Fruit fly (Drosophila melanogaster) whole organism, embryonic: ENCODE measurements around the gene CG13031.

Experiments
- ATbp ChIP-seq: fragments of 200-800 bp; sonication (Bioruptor generic); optimal IDR thresholded peaks from 2 replicates; lab custom pipeline; 2017; ENCODE audit warnings: missing biosample characterization, mild to moderate bottlenecking, missing genetic modification characterization, missing genetic modification reagents
- Adf1 ChIP-seq: fragments of 200-800 bp; sonication (Bioruptor generic); IDR thresholded peaks from 2 replicates; pipeline ENCODE4 v1.3.6; 2022; ENCODE audit warnings: missing biosample characterization, missing genetic modification characterization
- BtbVII ChIP-seq: fragments of 200-800 bp; sonication (Bioruptor generic); optimal IDR thresholded peaks from 3 replicates; lab custom pipeline; 2017; ENCODE audit warnings: missing biosample characterization, mild to moderate bottlenecking, missing genetic modification characterization
- CG10654 ChIP-seq: fragments of 200-800 bp; sonication (Bioruptor generic); optimal IDR thresholded peaks from 2 replicates; lab custom pipeline; 2016; ENCODE audit warnings: missing biosample characterization, missing genetic modification characterization
- CG14965 ChIP-seq: fragments of 200-800 bp; sonication (Bioruptor generic); optimal IDR thresholded peaks from 2 replicates; lab custom pipeline; 2016; ENCODE audit warnings: missing biosample characterization, missing genetic modification characterization, borderline replicate concordance
- CG15073 ChIP-seq: fragments of 200-800 bp; sonication (Bioruptor generic); optimal IDR thresholded peaks from 2 replicates; lab custom pipeline; 2016; ENCODE audit warnings: missing biosample characterization, missing genetic modification characterization
- CG1602 ChIP-seq: fragments of 200-800 bp; sonication (Bioruptor generic); optimal IDR thresholded peaks from 3 replicates; lab custom pipeline; 2016; ENCODE audit warnings: missing biosample characterization, missing genetic modification characterization
- CG16813 ChIP-seq: fragments of 200-800 bp; sonication (Bioruptor generic); IDR thresholded peaks from 3 replicates; pipeline ENCODE4 v1.3.6; 2022; ENCODE audit warnings: missing biosample characterization, missing genetic modification characterization; ENCODE audit not compliant: partially characterized antibody
- CG16815 ChIP-seq: fragments of 200-800 bp; sonication (Bioruptor generic); optimal IDR thresholded peaks from 3 replicates; lab custom pipeline; 2017; ENCODE audit warnings: missing biosample characterization, mild to moderate bottlenecking, missing genetic modification characterization
- CG17802 ChIP-seq: fragments of 200-800 bp; sonication (Bioruptor generic); optimal IDR thresholded peaks from 2 replicates; lab custom pipeline; 2018; ENCODE audit warnings: missing biosample characterization, mild to moderate bottlenecking, missing genetic modification characterization, moderate library complexity
- CG2712 ChIP-seq: fragments of 200-800 bp; optimal IDR thresholded peaks from 3 replicates; lab custom pipeline; 2019; ENCODE audit warnings: missing biosample characterization, mild to moderate bottlenecking, missing genetic modification characterization, moderate library complexity
- CG3163 ChIP-seq: fragments of 200-800 bp; sonication (Bioruptor generic); optimal IDR thresholded peaks from 3 replicates; lab custom pipeline; 2016; ENCODE audit warnings: missing biosample characterization, missing genetic modification characterization
- CG32767 ChIP-seq: fragments of 200-800 bp; sonication (Bioruptor generic); IDR thresholded peaks from 2 replicates; pipeline ENCODE4 v1.3.6; 2022; ENCODE audit warnings: missing biosample characterization, missing genetic modification characterization
- CG34224 ChIP-seq: fragments of 200-800 bp; sonication (Bioruptor generic); IDR thresholded peaks from 3 replicates; pipeline ENCODE4 v1.3.6; 2022; ENCODE audit warnings: missing biosample characterization, missing genetic modification characterization; ENCODE audit not compliant: partially characterized antibody
- CG4854 ChIP-seq: fragments of 200-800 bp; sonication (Bioruptor generic); optimal IDR thresholded peaks from 2 replicates; lab custom pipeline; 2016; ENCODE audit warnings: missing biosample characterization, missing genetic modification characterization, inconsistent platforms
- CG6791 ChIP-seq: fragments of 200-800 bp; sonication (Bioruptor generic); IDR thresholded peaks from 3 replicates; pipeline ENCODE4 v1.3.6; 2022; ENCODE audit warnings: missing biosample characterization, missing genetic modification characterization; ENCODE audit not compliant: partially characterized antibody
- CG8944 ChIP-seq: fragments of 200-800 bp; sonication (Bioruptor generic); optimal IDR thresholded peaks from 3 replicates; lab custom pipeline; 2016; ENCODE audit warnings: missing biosample characterization, missing genetic modification characterization
- CHES-1-like ChIP-seq: fragments of 200-800 bp; sonication (Bioruptor generic); optimal IDR thresholded peaks from 2 replicates; lab custom pipeline; 2016; ENCODE audit warnings: missing biosample characterization, missing genetic modification characterization
- CrebB ChIP-seq: fragments of 200-800 bp; sonication (Bioruptor generic); optimal IDR thresholded peaks from 3 replicates; lab custom pipeline; 2018; ENCODE audit warnings: missing biosample characterization, mild to moderate bottlenecking, missing genetic modification characterization
- D19B ChIP-seq: fragments of 200-800 bp; sonication (Bioruptor generic); optimal IDR thresholded peaks from 2 replicates; lab custom pipeline; 2017; ENCODE audit warnings: missing biosample characterization, mild to moderate bottlenecking, missing genetic modification characterization
- Deaf1 ChIP-seq: fragments of 200-800 bp; optimal IDR thresholded peaks from 3 replicates; lab custom pipeline; 2019; ENCODE audit warnings: missing biosample characterization, mild to moderate bottlenecking, missing genetic modification characterization, moderate library complexity
- Dfd ChIP-seq, 2 experiments: fragments of >200 bp; optimal IDR thresholded peaks; 2 replicates each; lab custom pipeline; 2017; ENCODE audit warnings: missing biosample characterization in 2 of 2, missing genetic modification characterization in 2 of 2
- Fer1 ChIP-seq: fragments of 200-800 bp; sonication (Bioruptor generic); optimal IDR thresholded peaks from 2 replicates; lab custom pipeline; 2017; ENCODE audit warnings: missing biosample characterization, mild to moderate bottlenecking, missing genetic modification characterization
- GATAe ChIP-seq: fragments of 200-800 bp; sonication (Bioruptor generic); conservative IDR thresholded peaks from 2 replicates; pipeline ENCODE4 v1.3.6; 2022; ENCODE audit warnings: missing biosample characterization, missing genetic modification characterization
- Max ChIP-seq: fragments of 200-800 bp; sonication (Bioruptor generic); optimal IDR thresholded peaks from 2 replicates; lab custom pipeline; 2016; ENCODE audit warnings: missing biosample characterization, mild to moderate bottlenecking, missing genetic modification characterization
- Mes4 ChIP-seq: fragments of 200-800 bp; sonication (Bioruptor generic); optimal IDR thresholded peaks from 2 replicates; lab custom pipeline; 2016; ENCODE audit warnings: missing biosample characterization, missing genetic modification characterization
- Oli ChIP-seq: fragments of 200-800 bp; sonication (Bioruptor generic); optimal IDR thresholded peaks from 2 replicates; lab custom pipeline; 2018; ENCODE audit warnings: missing biosample characterization, mild to moderate bottlenecking, missing genetic modification characterization, moderate library complexity
- Sry-β ChIP-seq: fragments of 200-800 bp; sonication (Bioruptor generic); optimal IDR thresholded peaks from 2 replicates; lab custom pipeline; 2018; ENCODE audit warnings: missing biosample characterization, mild to moderate bottlenecking, missing genetic modification characterization, moderate library complexity
- Usf ChIP-seq: fragments of 200-800 bp; sonication (Bioruptor generic); optimal IDR thresholded peaks from 2 replicates; lab custom pipeline; 2017; ENCODE audit warnings: missing genotype, missing biosample characterization, missing genetic modification characterization
- ab ChIP-seq: fragments of 200-800 bp; sonication (Bioruptor generic); optimal IDR thresholded peaks from 2 replicates; lab custom pipeline; 2016; ENCODE audit warnings: missing biosample characterization, missing genetic modification characterization
- bab2 ChIP-seq: fragments of 200-800 bp; sonication (Bioruptor generic); optimal IDR thresholded peaks from 2 replicates; lab custom pipeline; 2016; ENCODE audit warnings: missing biosample characterization, missing genetic modification characterization
- bbx ChIP-seq: fragments of 200-800 bp; sonication (Bioruptor generic); IDR thresholded peaks from 2 replicates; pipeline ENCODE4 v1.3.6; 2022; ENCODE audit warnings: missing biosample characterization, missing genetic modification characterization; ENCODE audit not compliant: partially characterized antibody
- bsh ChIP-seq, 2 experiments: fragments of 200-800 bp; sonication (Bioruptor generic); optimal IDR thresholded peaks; 2 replicates each; lab custom pipeline; 2017 to 2018; ENCODE audit warnings: mild to moderate bottlenecking in 2 of 2, missing biosample characterization in 2 of 2, missing genetic modification characterization in 2 of 2, moderate library complexity in 1 of 2
- caup ChIP-seq: fragments of 200-800 bp; sonication (Bioruptor generic); optimal IDR thresholded peaks from 3 replicates; lab custom pipeline; 2017; ENCODE audit warnings: missing biosample characterization, mild to moderate bottlenecking, missing genetic modification characterization, moderate library complexity; ENCODE audit not compliant: severe bottlenecking
- cg ChIP-seq: fragments of 200-800 bp; sonication (Bioruptor generic); optimal IDR thresholded peaks from 3 replicates; lab custom pipeline; 2019; ENCODE audit warnings: missing biosample characterization, mild to moderate bottlenecking, missing genetic modification characterization, moderate library complexity
- dysf ChIP-seq: fragments of 200-800 bp; sonication (Bioruptor generic); IDR thresholded peaks from 3 replicates; pipeline ENCODE4 v1.3.6; 2022; ENCODE audit warnings: missing biosample characterization, missing genetic modification characterization
- gcm ChIP-seq: fragments of 200-800 bp; sonication (Bioruptor generic); optimal IDR thresholded peaks from 2 replicates; lab custom pipeline; 2019; ENCODE audit warnings: missing biosample characterization, mild to moderate bottlenecking, missing genetic modification characterization, moderate library complexity
- jing ChIP-seq: fragments of 200-800 bp; sonication (Bioruptor generic); optimal IDR thresholded peaks from 2 replicates; lab custom pipeline; 2018; ENCODE audit warnings: missing biosample characterization, mild to moderate bottlenecking, missing genetic modification characterization
- mam ChIP-seq: fragments of 200-800 bp; sonication (Bioruptor generic); optimal IDR thresholded peaks from 3 replicates; lab custom pipeline; 2016; ENCODE audit warnings: missing biosample characterization, missing genetic modification characterization
- peb ChIP-seq: fragments of 200-800 bp; sonication (Bioruptor generic); IDR thresholded peaks from 2 replicates; pipeline ENCODE4 v1.3.6; 2022; ENCODE audit warnings: missing biosample characterization, missing genetic modification characterization
- pnt ChIP-seq: fragments of 200-800 bp; sonication (Bioruptor generic); optimal IDR thresholded peaks from 3 replicates; lab custom pipeline; 2016; ENCODE audit warnings: missing biosample characterization, missing genetic modification characterization
- ranshi ChIP-seq: fragments of 200-800 bp; sonication (Bioruptor generic); IDR thresholded peaks from 2 replicates; pipeline ENCODE4 v1.3.6; 2022; ENCODE audit warnings: missing biosample characterization, missing genetic modification characterization
- sima ChIP-seq: fragments of 200-800 bp; sonication (Bioruptor generic); optimal IDR thresholded peaks from 2 replicates; lab custom pipeline; 2016; ENCODE audit warnings: missing biosample characterization, missing genetic modification characterization
- slbo ChIP-seq: fragments of 200-800 bp; sonication (Bioruptor generic); IDR thresholded peaks from 2 replicates; pipeline ENCODE4 v1.3.6; 2022; ENCODE audit warnings: missing biosample characterization, missing genetic modification characterization
- sug ChIP-seq: fragments of 200-800 bp; optimal IDR thresholded peaks from 2 replicates; lab custom pipeline; 2019; ENCODE audit warnings: missing biosample characterization, mild to moderate bottlenecking, missing genetic modification characterization, moderate library complexity
- tll ChIP-seq, 2 experiments: fragments of 200-800 bp in 1 of 2; fragments of >200 bp in 1 of 2; sonication (Bioruptor generic) in 1 of 2; optimal IDR thresholded peaks; 2 replicates each; lab custom pipeline; 2017 to 2019; ENCODE audit warnings: missing biosample characterization in 2 of 2, missing genetic modification characterization in 2 of 2, mild to moderate bottlenecking in 1 of 2, moderate library complexity in 1 of 2
- ttk ChIP-seq: fragments of 200-800 bp; sonication (Bioruptor generic); IDR thresholded peaks from 2 replicates; pipeline ENCODE4 v2.1.2; 2022; ENCODE audit warnings: missing biosample characterization, missing genetic modification characterization
- vvl ChIP-seq: fragments of 200-800 bp; sonication (Bioruptor generic); IDR thresholded peaks from 2 replicates; pipeline ENCODE4 v1.3.6; 2022; ENCODE audit warnings: missing biosample characterization, missing genetic modification characterization
- wdn ChIP-seq: fragments of 200-800 bp; sonication (Bioruptor generic); IDR thresholded peaks from 2 replicates; pipeline ENCODE4 v1.3.6; 2022; ENCODE audit warnings: missing biosample characterization, missing genetic modification characterization

The CG13031 gene

dm6 chr3L:16710258-16711020 lies 14.2 kb upstream of the CG13031 start (continued):
- TF ChIP-seq GATAe (GFP tag; lab: Robert Waterston, UW) (no peak), wdn (GFP tag; lab: Robert Waterston, UW) (no peak), Dfd (GFP tag; optimal IDR thresholded peaks at IDR 0.05; lab: Kevin White, UChicago) (no peak), slbo (GFP tag; lab: Robert Waterston, UW) (peak; percentile 51), CG32767 (GFP tag; lab: Robert Waterston, UW) (no peak), CG4854 (no peak), gcm (GFP tag; lab: Kevin White, UChicago) (no peak), Adf1 (GFP tag; lab: Robert Waterston, UW) (no peak), CG16813 (GFP tag; lab: Robert Waterston, UW) (no peak), Oli (tag; lab: Kevin White, UChicago) (peak; percentile 41), Mes4 (no peak), Sry-β (GFP tag; lab: Kevin White, UChicago) (no peak), CG34224 (no peak), caup (GFP tag; lab: Kevin White, UChicago) (peak; percentile 41), Usf (GFP tag; lab: Kevin White, UChicago) (no peak), vvl (peak; percentile 35; the same call in 1 of the 2 replicates), D19B (no peak), BtbVII (GFP tag; lab: Kevin White, UChicago) (no peak), sima (GFP tag; lab: Kevin White, UChicago) (no peak), Fer1 (GFP tag; lab: Kevin White, UChicago) (peak; percentile 60), CG16815 (GFP tag; lab: Kevin White, UChicago) (peak; percentile 3), CG3163 (GFP tag; lab: Kevin White, UChicago) (no peak), pnt (GFP tag; lab: Kevin White, UChicago) (no peak), ab (GFP tag; lab: Kevin White, UChicago) (no peak), CrebB (no peak), jing (no peak), ATbp (GFP tag; lab: Kevin White, UChicago) (peak; percentile 15), CG10654 (GFP tag; lab: Kevin White, UChicago) (peak; percentile 41), CG8944 (GFP tag; lab: Kevin White, UChicago) (no peak), bab2 (no peak), cg (GFP tag; lab: Kevin White, UChicago) (no peak), Deaf1 (tag; lab: Kevin White, UChicago) (peak; percentile 27), sug (tag; lab: Kevin White, UChicago) (no peak), CG17802 (tag; lab: Kevin White, UChicago) (no peak), ranshi (GFP tag; lab: Robert Waterston, UW) (peak; percentile 36; the same call in 1 of the 2 replicates), bbx (GFP tag; lab: Robert Waterston, UW) (no peak), CG14965 (GFP tag; lab: Kevin White, UChicago) (no peak), CG15073 (GFP tag; lab: Kevin White, UChicago) (no peak), Max (no peak), CG1602 (GFP tag; lab: Kevin White, UChicago) (no peak), bsh (GFP tag; optimal IDR thresholded peaks at IDR 0.05; lab: Kevin White, UChicago) (peak in 1 of 2 experiments; percentile 20), tll (GFP tag; optimal IDR thresholded peaks at IDR 0.05; lab: Kevin White, UChicago) (no peak), CG6791 (GFP tag; lab: Robert Waterston, UW) (no peak), mam (GFP tag; lab: Kevin White, UChicago) (no peak), ttk (GFP tag; lab: Robert Waterston, UW) (no peak), CHES-1-like (GFP tag; lab: Kevin White, UChicago) (no peak), peb (no peak), dysf (GFP tag; lab: Robert Waterston, UW) (no peak; the same call in 1 of the 3 replicates), CG2712 (peak; percentile 75)
